Worm (Caenorhabditis elegans): ENCODE data around the gene T12C9.7.

- no peak for TF ChIP-seq zag-1 (tag; optimal IDR thresholded peaks at IDR 0.05)
- no peak for TF ChIP-seq pqm-1 (tag; optimal IDR thresholded peaks at IDR 0.05)
- no peak for TF ChIP-seq nhr-23 (tag; optimal IDR thresholded peaks at IDR 0.05)
- TF ChIP-seq nhr-237 (tag; optimal IDR thresholded peaks at IDR 0.05): no peak
- no peak for TF ChIP-seq tbx-2 (tag; optimal IDR thresholded peaks at IDR 0.05)
- TF ChIP-seq ZK546.5 (tag; optimal IDR thresholded peaks at IDR 0.05): no peak
- TF ChIP-seq fkh-10 (GFP tag; optimal IDR thresholded peaks at IDR 0.05): no peak
- TF ChIP-seq elt-3 (tag; optimal IDR thresholded peaks at IDR 0.05): no peak
Observed at ce11 chrII:4470972-4471645, 10.4 kb upstream of the T12C9.7 start, which contains the start of gene W06B4.1.

Measured in whole organism, L3 larva.